Fruit fly (Drosophila melanogaster) whole organism, embryonic: Measurements from ENCODE around the gene CG5225.

Source experiments
- BtbVII ChIP-seq: fragments of 200-800 bp; sonication (Bioruptor generic); optimal IDR thresholded peaks from 3 replicates; lab custom pipeline; 2017; ENCODE audit warnings: missing biosample characterization, mild to moderate bottlenecking, missing genetic modification characterization
- C15 ChIP-seq: fragments of 200-800 bp; sonication (Bioruptor generic); IDR thresholded peaks from 3 replicates; pipeline ENCODE4 v1.3.6; 2022; ENCODE audit warnings: missing biosample characterization, missing genetic modification characterization
- CG10565 ChIP-seq: fragments of 200-800 bp; sonication (Bioruptor generic); optimal IDR thresholded peaks from 3 replicates; lab custom pipeline; 2016; ENCODE audit warnings: missing biosample characterization, mild to moderate bottlenecking, missing genetic modification characterization
- CG10654 ChIP-seq: fragments of 200-800 bp; sonication (Bioruptor generic); optimal IDR thresholded peaks from 2 replicates; lab custom pipeline; 2016; ENCODE audit warnings: missing biosample characterization, missing genetic modification characterization
- CG11456 ChIP-seq: fragments of 200-800 bp; sonication (Bioruptor generic); IDR thresholded peaks from 3 replicates; pipeline ENCODE4 v1.3.6; 2022; ENCODE audit warnings: missing biosample characterization, missing genetic modification characterization
- CG13624 ChIP-seq: fragments of 200-800 bp; sonication (Bioruptor generic); optimal IDR thresholded peaks from 2 replicates; lab custom pipeline; 2016; ENCODE audit warnings: missing biosample characterization, missing genetic modification characterization
- CG1529 ChIP-seq: fragments of 200-800 bp; sonication (Bioruptor generic); optimal IDR thresholded peaks from 3 replicates; lab custom pipeline; 2018; ENCODE audit warnings: missing biosample characterization, missing genetic modification characterization
- CG17186 ChIP-seq: fragments of 200-800 bp; sonication (Bioruptor generic); optimal IDR thresholded peaks from 3 replicates; lab custom pipeline; 2017; ENCODE audit warnings: missing biosample characterization, missing genetic modification reagents, missing genetic modification characterization
- CG2116 ChIP-seq: fragments of 200-800 bp; sonication (Bioruptor generic); optimal IDR thresholded peaks from 3 replicates; lab custom pipeline; 2018; ENCODE audit warnings: missing biosample characterization, mild to moderate bottlenecking, missing genetic modification characterization
- CG2875 ChIP-seq: fragments of 200-800 bp; sonication (Bioruptor generic); optimal IDR thresholded peaks from 2 replicates; lab custom pipeline; 2017; ENCODE audit warnings: missing biosample characterization, mild to moderate bottlenecking, missing genetic modification characterization, missing genetic modification reagents
- CG4617 ChIP-seq: fragments of 200-800 bp; sonication (Bioruptor generic); optimal IDR thresholded peaks from 3 replicates; lab custom pipeline; 2016; ENCODE audit warnings: missing biosample characterization, missing genetic modification characterization, borderline replicate concordance
- CG4730 ChIP-seq: fragments of 200-800 bp; sonication (Bioruptor generic); IDR thresholded peaks from 2 replicates; pipeline ENCODE4 v1.3.6; 2022; ENCODE audit warnings: missing biosample characterization, missing genetic modification characterization
- CG7271 ChIP-seq: fragments of 200-800 bp; sonication (Bioruptor generic); optimal IDR thresholded peaks from 2 replicates; lab custom pipeline; 2018; ENCODE audit warnings: missing biosample characterization, mild to moderate bottlenecking, missing genetic modification characterization, moderate library complexity
- CG7745 ChIP-seq: fragments of 200-800 bp; sonication (Bioruptor generic); optimal IDR thresholded peaks from 2 replicates; lab custom pipeline; 2018; ENCODE audit warnings: missing biosample characterization, mild to moderate bottlenecking, missing genetic modification characterization, moderate library complexity
- CG9215 ChIP-seq: fragments of 200-800 bp; sonication (Bioruptor generic); IDR thresholded peaks from 2 replicates; pipeline ENCODE4 v1.3.6; 2022; ENCODE audit warnings: missing biosample characterization, missing genetic modification characterization
- Dbx ChIP-seq: fragments of 200-800 bp; sonication (Bioruptor generic); IDR thresholded peaks from 3 replicates; pipeline ENCODE4 v1.3.6; 2022; ENCODE audit warnings: missing biosample characterization, missing genetic modification characterization
- Dll ChIP-seq: fragments of 200-800 bp; sonication (Bioruptor generic); IDR thresholded peaks from 4 replicates; pipeline ENCODE4 v1.3.6; 2022; ENCODE audit warnings: missing biosample characterization, missing genetic modification characterization; ENCODE audit not compliant: partially characterized antibody
- Doc2 ChIP-seq: fragments of 200-800 bp; sonication (Bioruptor generic); IDR thresholded peaks from 2 replicates; pipeline ENCODE4 v1.3.6; 2022; ENCODE audit warnings: missing biosample characterization, missing genetic modification characterization
- Dref ChIP-seq: fragments of 200-800 bp; sonication (Bioruptor generic); IDR thresholded peaks from 2 replicates; pipeline ENCODE4 v1.3.6; 2022; ENCODE audit warnings: missing biosample characterization, missing genetic modification characterization
- Ets97D ChIP-seq: fragments of 200-800 bp; sonication (Bioruptor generic); optimal IDR thresholded peaks from 3 replicates; lab custom pipeline; 2016; ENCODE audit warnings: missing biosample characterization, missing genetic modification characterization
- Hmx ChIP-seq: fragments of 200-800 bp; sonication (Bioruptor generic); optimal IDR thresholded peaks from 2 replicates; lab custom pipeline; 2016; ENCODE audit warnings: missing biosample characterization, missing genetic modification characterization
- Hr3 ChIP-seq: fragments of 200-800 bp; sonication (Bioruptor generic); optimal IDR thresholded peaks from 3 replicates; lab custom pipeline; 2016; ENCODE audit warnings: missing biosample characterization, missing genetic modification characterization
- Lhr ChIP-seq: fragments of 200-800 bp; sonication (Bioruptor generic); optimal IDR thresholded peaks from 3 replicates; lab custom pipeline; 2017; ENCODE audit warnings: mild to moderate bottlenecking, missing biosample characterization, missing genetic modification reagents, missing genetic modification characterization
- MBD-R2 ChIP-seq: fragments of 200-800 bp; sonication (Bioruptor generic); IDR thresholded peaks from 2 replicates; pipeline ENCODE4 v1.3.6; 2022; ENCODE audit warnings: missing biosample characterization, missing genetic modification characterization
- MESR4 ChIP-seq: fragments of 200-800 bp; sonication (Bioruptor generic); optimal IDR thresholded peaks from 2 replicates; lab custom pipeline; 2018; ENCODE audit warnings: missing biosample characterization, mild to moderate bottlenecking, missing genetic modification characterization, moderate library complexity
- Neu2 ChIP-seq: fragments of 200-800 bp; sonication (Bioruptor generic); optimal IDR thresholded peaks from 3 replicates; lab custom pipeline; 2016; ENCODE audit warnings: missing biosample characterization, missing genetic modification characterization, borderline replicate concordance
- Ravus ChIP-seq: fragments of 200-800 bp; sonication (Bioruptor generic); IDR thresholded peaks from 2 replicates; pipeline ENCODE4 v1.3.6; 2022; ENCODE audit warnings: missing biosample characterization, missing genetic modification characterization
- Rx ChIP-seq: fragments of 200-800 bp; sonication (Bioruptor generic); IDR thresholded peaks from 2 replicates; pipeline ENCODE4 v1.3.6; 2022; ENCODE audit warnings: missing biosample characterization, missing genetic modification characterization
- Six4 ChIP-seq: fragments of 200-800 bp; sonication (Bioruptor generic); optimal IDR thresholded peaks from 2 replicates; lab custom pipeline; 2016; ENCODE audit warnings: missing biosample characterization, missing genetic modification characterization
- Sox100B ChIP-seq: fragments of 200-800 bp; sonication (Bioruptor generic); optimal IDR thresholded peaks from 3 replicates; lab custom pipeline; 2018; ENCODE audit warnings: missing biosample characterization, mild to moderate bottlenecking, missing genetic modification characterization
- al ChIP-seq: fragments of 200-800 bp; sonication (Bioruptor generic); IDR thresholded peaks from 2 replicates; pipeline ENCODE4 v1.3.6; 2022; ENCODE audit warnings: missing biosample characterization, missing genetic modification characterization
- ara ChIP-seq: fragments of 200-800 bp; sonication (Bioruptor generic); IDR thresholded peaks from 2 replicates; pipeline ENCODE4 v1.3.6; 2022; ENCODE audit warnings: missing biosample characterization, missing genetic modification characterization
- ase ChIP-seq: fragments of 200-800 bp; sonication (Bioruptor generic); IDR thresholded peaks from 3 replicates; pipeline ENCODE4 v1.3.6; 2022; ENCODE audit warnings: missing biosample characterization, missing genetic modification characterization
- bbx ChIP-seq: fragments of 200-800 bp; sonication (Bioruptor generic); IDR thresholded peaks from 2 replicates; pipeline ENCODE4 v1.3.6; 2022; ENCODE audit warnings: missing biosample characterization, missing genetic modification characterization; ENCODE audit not compliant: partially characterized antibody
- cg ChIP-seq: fragments of 200-800 bp; sonication (Bioruptor generic); optimal IDR thresholded peaks from 3 replicates; lab custom pipeline; 2019; ENCODE audit warnings: missing biosample characterization, mild to moderate bottlenecking, missing genetic modification characterization, moderate library complexity
- corto ChIP-seq: fragments of 200-800 bp; sonication (Bioruptor generic); optimal IDR thresholded peaks from 2 replicates; lab custom pipeline; 2016; ENCODE audit warnings: missing biosample characterization, mild to moderate bottlenecking, missing genetic modification characterization, moderate library complexity
- cwo ChIP-seq: fragments of 200-800 bp; sonication (Bioruptor generic); optimal IDR thresholded peaks from 3 replicates; lab custom pipeline; 2017; ENCODE audit warnings: missing biosample characterization, missing genetic modification characterization, mild to moderate bottlenecking, moderate library complexity, missing genetic modification reagents
- dati ChIP-seq: fragments of 200-800 bp; sonication (Bioruptor generic); IDR thresholded peaks from 2 replicates; pipeline ENCODE4 v1.3.6; 2022; ENCODE audit warnings: missing biosample characterization, missing genetic modification characterization
- esg ChIP-seq: fragments of 200-800 bp; sonication (Bioruptor generic); conservative IDR thresholded peaks from 2 replicates; pipeline ENCODE4 v1.3.6; 2022; ENCODE audit warnings: missing biosample characterization, missing genetic modification characterization
- ken ChIP-seq: fragments of 200-800 bp; sonication (Bioruptor generic); IDR thresholded peaks from 3 replicates; pipeline ENCODE4 v1.3.6; 2022; ENCODE audit warnings: missing biosample characterization, missing genetic modification characterization
- knrl ChIP-seq: fragments of 200-800 bp; sonication (Bioruptor generic); IDR thresholded peaks from 3 replicates; pipeline ENCODE4 v1.3.6; 2022; ENCODE audit warnings: missing biosample characterization, missing genetic modification characterization; ENCODE audit not compliant: partially characterized antibody
- psq ChIP-seq: fragments of 200-800 bp; sonication (Bioruptor generic); optimal IDR thresholded peaks from 2 replicates; lab custom pipeline; 2017; ENCODE audit warnings: missing biosample characterization, missing genetic modification characterization
- scrt ChIP-seq: fragments of 200-800 bp; sonication (Bioruptor generic); optimal IDR thresholded peaks from 2 replicates; lab custom pipeline; 2018; ENCODE audit warnings: missing biosample characterization, mild to moderate bottlenecking, missing genetic modification characterization, moderate library complexity
- sd ChIP-seq: fragments of 200-800 bp; sonication (Bioruptor generic); optimal IDR thresholded peaks from 3 replicates; lab custom pipeline; 2018; ENCODE audit warnings: missing biosample characterization, mild to moderate bottlenecking, missing genetic modification characterization, moderate library complexity
- sisA ChIP-seq: fragments of 200-800 bp; sonication (Bioruptor generic); IDR thresholded peaks from 2 replicates; pipeline ENCODE4 v1.3.6; 2022; ENCODE audit warnings: missing biosample characterization, missing genetic modification characterization
- tap ChIP-seq: fragments of 200-800 bp; optimal IDR thresholded peaks from 3 replicates; lab custom pipeline; 2019; ENCODE audit warnings: missing biosample characterization, mild to moderate bottlenecking, missing genetic modification characterization, moderate library complexity
- tin ChIP-seq: fragments of 200-800 bp; sonication (Bioruptor generic); optimal IDR thresholded peaks from 3 replicates; lab custom pipeline; 2016; ENCODE audit warnings: missing biosample characterization, missing genetic modification characterization
- tio ChIP-seq: fragments of 200-800 bp; sonication (Bioruptor generic); optimal IDR thresholded peaks from 2 replicates; lab custom pipeline; 2017; ENCODE audit warnings: missing biosample characterization, missing genetic modification characterization, inconsistent platforms
- tx ChIP-seq: fragments of 200-800 bp; sonication (Bioruptor generic); optimal IDR thresholded peaks from 2 replicates; lab custom pipeline; 2016; ENCODE audit warnings: missing biosample characterization, missing genetic modification characterization
- zf30C ChIP-seq: fragments of 200-800 bp; sonication (Bioruptor generic); optimal IDR thresholded peaks from 3 replicates; lab custom pipeline; 2018; ENCODE audit warnings: missing biosample characterization, mild to moderate bottlenecking, missing genetic modification characterization

CG5225 gene

dm6 chr3R:17042838-17043569 is 14.5 kb downstream of the CG5225 start, which contains the start of the genes bdwf and Patr-1 (continued):
- TF ChIP-seq Six4 (GFP tag; lab: Kevin White, UChicago): no peak
- TF ChIP-seq corto: peak; percentile 5
- TF ChIP-seq knrl (GFP tag; lab: Robert Waterston, UW): peak; percentile 94
- no peak for TF ChIP-seq sd (tag; lab: Kevin White, UChicago)
- peak; percentile 27 for TF ChIP-seq Lhr (GFP tag; lab: Kevin White, UChicago)
- peak; percentile 66 for TF ChIP-seq MBD-R2
- no peak for TF ChIP-seq Neu2 (GFP tag; lab: Kevin White, UChicago)
- TF ChIP-seq C15 (GFP tag; lab: Robert Waterston, UW): no peak
- TF ChIP-seq Ets97D (GFP tag; lab: Kevin White, UChicago): peak; percentile 51
- TF ChIP-seq CG7745 (tag; lab: Kevin White, UChicago): no peak
- TF ChIP-seq CG9215 (GFP tag; lab: Robert Waterston, UW): no peak
- TF ChIP-seq CG13624: no peak
- TF ChIP-seq MESR4: peak; percentile 62
- TF ChIP-seq CG2875 (GFP tag; lab: Kevin White, UChicago): no peak
- no peak for TF ChIP-seq psq (GFP tag; lab: Kevin White, UChicago)
- no peak for TF ChIP-seq CG1529 (GFP tag; lab: Kevin White, UChicago)
- no peak; the same call in 1 of the 2 replicates for TF ChIP-seq al
- TF ChIP-seq scrt (GFP tag; lab: Kevin White, UChicago): no peak
- no peak for TF ChIP-seq Hmx
- no peak for TF ChIP-seq sisA (GFP tag; lab: Robert Waterston, UW)
- no peak for TF ChIP-seq ken (GFP tag; lab: Robert Waterston, UW)
- no peak for TF ChIP-seq esg (GFP tag; lab: Robert Waterston, UW)
- TF ChIP-seq CG10565 (GFP tag; lab: Kevin White, UChicago): no peak
- TF ChIP-seq CG7271 (tag; lab: Kevin White, UChicago): no peak
- no peak for TF ChIP-seq tio (GFP tag; lab: Kevin White, UChicago)
- TF ChIP-seq ase (GFP tag; lab: Robert Waterston, UW): no peak
- no peak for TF ChIP-seq Doc2 (GFP tag; lab: Robert Waterston, UW)
- TF ChIP-seq tap (tag; lab: Kevin White, UChicago): no peak
- no peak for TF ChIP-seq cg (GFP tag; lab: Kevin White, UChicago)
- no peak for TF ChIP-seq Ravus (GFP tag; lab: Robert Waterston, UW)
- no peak for TF ChIP-seq cwo (GFP tag; lab: Kevin White, UChicago)
- TF ChIP-seq zf30C (GFP tag; lab: Kevin White, UChicago): no peak
- 0 out of 3 replicates have a peak, but pooled peaks have one; percentile 36 for TF ChIP-seq CG11456 (GFP tag; lab: Robert Waterston, UW)
- peak; percentile 8 for TF ChIP-seq tin (GFP tag; lab: Kevin White, UChicago)
- TF ChIP-seq CG10654 (GFP tag; lab: Kevin White, UChicago): no peak
- TF ChIP-seq CG4730 (GFP tag; lab: Robert Waterston, UW): no peak
- TF ChIP-seq CG4617 (GFP tag; lab: Kevin White, UChicago): no peak
- TF ChIP-seq Rx (GFP tag; lab: Robert Waterston, UW): no peak
- TF ChIP-seq Dref: peak; percentile 87
- peak; percentile 78 for TF ChIP-seq CG2116
- TF ChIP-seq Dbx: no peak
- peak; percentile 89 for TF ChIP-seq bbx (GFP tag; lab: Robert Waterston, UW)
- TF ChIP-seq tx (GFP tag; lab: Kevin White, UChicago): no peak
- no peak for TF ChIP-seq dati
- TF ChIP-seq CG17186 (GFP tag; lab: Kevin White, UChicago): peak; percentile 46
- TF ChIP-seq Dll: peak; percentile 92
- TF ChIP-seq ara (GFP tag; lab: Robert Waterston, UW): no peak
- peak; percentile 35 for TF ChIP-seq Hr3 (GFP tag; lab: Kevin White, UChicago)
- peak; percentile 43 for TF ChIP-seq Sox100B (GFP tag; lab: Kevin White, UChicago)
- no peak for TF ChIP-seq BtbVII (GFP tag; lab: Kevin White, UChicago)
